Worm (Caenorhabditis elegans): ENCODE measurements around the gene rcd-1.

rcd-1 gene

ce11 chrII:3793336-3793735 lies 39.6 kb downstream of the rcd-1 start, which contains the start of gene fbxb-99:
Gene fbxb-99 (minus strand): TSS chrII:3793436.
- TF ChIP-seq ama-1 (optimal IDR thresholded peaks at IDR 0.05) (no peak), ama-1 (GFP tag; optimal IDR thresholded peaks at IDR 0.05) (no peak), snpc-1.1 (tag; optimal IDR thresholded peaks at IDR 0.05; ENCODE audit: insufficient read depth) (no peak), rcor-1 (GFP tag; IDR thresholded peaks at IDR 0.05) (no peak)

DNA sequence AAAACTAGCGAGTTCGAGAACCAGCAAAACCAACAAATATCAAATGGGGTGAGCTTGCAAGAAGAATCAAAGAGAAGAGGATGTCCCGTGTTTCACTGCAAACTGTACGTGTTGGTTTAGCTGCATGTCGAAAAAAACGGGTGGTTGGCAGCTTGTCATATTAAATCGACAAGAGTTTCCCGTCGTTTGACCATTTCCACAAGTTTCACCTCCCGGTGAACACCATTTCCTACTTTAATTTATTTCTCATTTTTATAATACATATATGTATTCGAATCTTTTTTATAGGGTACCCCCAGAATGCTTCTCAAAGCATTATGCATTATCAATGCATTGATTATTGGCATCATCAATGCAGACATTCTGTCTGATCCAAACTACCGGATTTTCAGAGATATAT lies 41.6 kb downstream of the rcd-1 start, which contains the start of gene Y8A9A.2:
TSS of gene Y8A9A.2 (plus strand) at position 301 of the 400 bp plus-strand sequence.
- no peak for TF ChIP-seq hsf-1 (GFP tag; IDR thresholded peaks at IDR 0.05)
- TF ChIP-seq gei-17 (GFP tag; optimal IDR thresholded peaks at IDR 0.05) = no peak
- TF ChIP-seq lin-54 (GFP tag; optimal IDR thresholded peaks at IDR 0.05) = no peak
- TF ChIP-seq akir-1 (GFP tag; optimal IDR thresholded peaks at IDR 0.05) = no peak
- no peak for TF ChIP-seq nhr-90 (tag; optimal IDR thresholded peaks at IDR 0.05)
- TF ChIP-seq attf-6 (GFP tag; IDR thresholded peaks at IDR 0.05) = no peak
- no peak for TF ChIP-seq ccch-3 (GFP tag; optimal IDR thresholded peaks at IDR 0.05)
- no peak for TF ChIP-seq nfya-1 (tag; optimal IDR thresholded peaks at IDR 0.05; ENCODE audit: borderline replicate concordance, insufficient read depth)
- no peak for TF ChIP-seq F37B4.10 (GFP tag; IDR thresholded peaks at IDR 0.05)
- TF ChIP-seq K12H6.12 (tag; optimal IDR thresholded peaks at IDR 0.05) = no peak
- no peak for TF ChIP-seq hlh-26 (GFP tag; conservative IDR thresholded peaks at IDR 0.05)
- TF ChIP-seq bed-1 (GFP tag; IDR thresholded peaks at IDR 0.05) = no peak
- no peak for TF ChIP-seq sdz-38 (tag; optimal IDR thresholded peaks at IDR 0.05)
- no peak for TF ChIP-seq tbp1 (GFP tag; optimal IDR thresholded peaks at IDR 0.05)
- TF ChIP-seq snpc-1.3 (tag; optimal IDR thresholded peaks at IDR 0.05; ENCODE audit: insufficient read depth) = no peak
- no peak for TF ChIP-seq dpl-1 (GFP tag; optimal IDR thresholded peaks at IDR 0.05)
- no peak for TF ChIP-seq snpc-3.4 (tag; optimal IDR thresholded peaks at IDR 0.05)
- TF ChIP-seq nfyb-1 (GFP tag; IDR thresholded peaks at IDR 0.05) = no peak
- no peak for TF ChIP-seq B0019.2 (GFP tag; conservative IDR thresholded peaks at IDR 0.05)
- no peak for TF ChIP-seq cebp-1 (GFP tag; IDR thresholded peaks at IDR 0.05)
- no peak for TF ChIP-seq cebp-1 (tag; optimal IDR thresholded peaks at IDR 0.05)

DNA sequence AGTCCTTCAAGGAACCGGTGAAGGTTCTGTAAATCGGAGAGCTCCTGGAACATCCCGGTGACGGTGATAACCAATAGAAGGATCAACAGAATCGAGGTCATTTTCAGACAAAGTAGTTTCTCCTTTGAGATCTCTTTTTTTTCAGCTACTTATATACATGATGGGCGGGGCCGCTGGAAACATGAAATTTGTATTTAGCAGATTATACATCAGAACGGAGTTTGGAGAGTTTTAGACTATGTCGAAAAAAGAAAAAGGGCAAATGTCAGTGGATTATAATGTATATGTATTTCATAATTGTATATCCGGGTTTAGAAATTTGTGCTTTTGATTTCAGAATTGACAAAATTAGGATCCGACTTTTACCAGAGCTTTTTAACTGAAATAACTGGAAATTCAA lies 49.5 kb downstream of the rcd-1 start, which contains the start of gene ins-32:
TSS of gene ins-32 (minus strand) at position 101 of the 400 bp plus-strand sequence.
- TF ChIP-seq ceh-100 (GFP tag; IDR thresholded peaks at IDR 0.05) (no peak), lin-54 (GFP tag; optimal IDR thresholded peaks at IDR 0.05) (no peak), rpc-1 (optimal IDR thresholded peaks at IDR 0.05) (no peak), rpc-1 (tag; optimal IDR thresholded peaks at IDR 0.05) (no peak), F10E7.11 (tag; optimal IDR thresholded peaks at IDR 0.05) (no peak), repo-1 (tag; optimal IDR thresholded peaks at IDR 0.05) (no peak), ztf-6 (GFP tag; IDR thresholded peaks at IDR 0.05) (no peak), sptf-2 (GFP tag; optimal IDR thresholded peaks at IDR 0.05) (no peak), akir-1 (GFP tag; optimal IDR thresholded peaks at IDR 0.05) (no peak), dox-1 (GFP tag; IDR thresholded peaks at IDR 0.05) (no peak), nhr-27 (tag; optimal IDR thresholded peaks at IDR 0.05) (no peak), ztf-22 (GFP tag; optimal IDR thresholded peaks at IDR 0.05) (no peak), madf-6 (GFP tag; IDR thresholded peaks at IDR 0.05) (no peak), hmg-1.2 (GFP tag; IDR thresholded peaks at IDR 0.05) (no peak)

Measured in whole organism, young adult.